Worm (Caenorhabditis elegans) whole organism, L1 larva: ENCODE data around the gene sdc-2.

Experiments used
- F16B12.6 ChIP-seq: fragments of 150-350 bp; optimal IDR thresholded peaks from 2 replicates; lab custom pipeline; 2014; ENCODE audit warnings: missing biosample characterization, missing genetic modification characterization
- Y116A8C.19 ChIP-seq: sonication (generic microtip); optimal IDR thresholded peaks from 2 replicates; lab custom pipeline; 2016; ENCODE audit warnings: missing compliant biosample characterization, missing genetic modification characterization, borderline replicate concordance
- ceh-82 ChIP-seq, 3 experiments: fragments of 150-350 bp in 1 of 3; sonication (generic microtip) in 2 of 3; optimal IDR thresholded peaks; 2 replicates each; lab custom pipeline; 2014 to 2017; ENCODE audit warnings: missing biosample characterization in 3 of 3, missing genetic modification characterization in 3 of 3
- ces-1 ChIP-seq: fragments of 150-350 bp; optimal IDR thresholded peaks from 2 replicates; lab custom pipeline; 2014; ENCODE audit warnings: missing biosample characterization, missing genetic modification reagents, missing genetic modification characterization
- dsc-1 ChIP-seq: sonication (generic microtip); optimal IDR thresholded peaks from 2 replicates; lab custom pipeline; 2016; ENCODE audit warnings: mild to moderate bottlenecking, missing genetic modification characterization, missing compliant biosample characterization
- efl-1 ChIP-seq, 4 experiments: fragments of 150-350 bp; optimal IDR thresholded peaks in 3 of 4; peaks in 1 of 4; 1 replicate in 1 of 4; 2 replicates in 3 of 4; lab custom pipeline; 2014; ENCODE audit warnings: missing biosample characterization in 2 of 4, missing genetic modification characterization in 2 of 4, missing genetic modification reagents in 2 of 4
- egl-27 ChIP-seq, 2 experiments: fragments of 150-350 bp in 1 of 2; sonication (generic microtip); optimal IDR thresholded peaks; 3 replicates each; lab custom pipeline; 2017 to 2018; ENCODE audit warnings: missing biosample characterization in 2 of 2, missing genetic modification characterization in 2 of 2, missing genetic modification reagents in 2 of 2
- elt-2 ChIP-seq: sonication (generic microtip); optimal IDR thresholded peaks from 2 replicates; lab custom pipeline; 2016; ENCODE audit warnings: missing genetic modification characterization, mild to moderate bottlenecking, inconsistent platforms, missing compliant biosample characterization, missing genetic modification reagents
- fkh-10 ChIP-seq: sonication (generic microtip); optimal IDR thresholded peaks from 2 replicates; lab custom pipeline; 2017; ENCODE audit warnings: missing biosample characterization, missing genetic modification reagents, missing genetic modification characterization
- fkh-8 ChIP-seq: sonication (generic microtip); optimal IDR thresholded peaks from 2 replicates; lab custom pipeline; 2016; ENCODE audit warnings: mild to moderate bottlenecking, missing genetic modification characterization, missing compliant biosample characterization
- fos-1 ChIP-seq: fragments of 150-350 bp; optimal IDR thresholded peaks from 2 replicates; lab custom pipeline; 2014; ENCODE audit warnings: missing biosample characterization, missing genetic modification characterization
- hpl-2 ChIP-seq: fragments of 150-350 bp; optimal IDR thresholded peaks from 2 replicates; lab custom pipeline; 2014; ENCODE audit warnings: missing biosample characterization, missing genetic modification reagents, missing genetic modification characterization
- isw-1 ChIP-seq: fragments of 200-800 bp; sonication (Bioruptor generic); IDR thresholded peaks from 2 replicates; pipeline ENCODE4 v1.3.6; 2022; ENCODE audit warnings: missing genetic modification characterization, missing compliant biosample characterization
- lin-13 ChIP-seq: fragments of 150-350 bp; optimal IDR thresholded peaks from 2 replicates; lab custom pipeline; 2014; ENCODE audit warnings: missing biosample characterization, missing genetic modification reagents, missing genetic modification characterization
- lin-14 ChIP-seq: fragments of 200-800 bp; sonication (Bioruptor generic); optimal IDR thresholded peaks from 2 replicates; lab custom pipeline; 2018; ENCODE audit warnings: mild to moderate bottlenecking, missing genetic modification characterization, moderate library complexity, missing compliant biosample characterization
- lin-15B ChIP-seq: fragments of 150-350 bp; sonication (generic microtip); optimal IDR thresholded peaks from 3 replicates; lab custom pipeline; 2014; ENCODE audit warnings: missing biosample characterization, missing genetic modification characterization
- lin-39 ChIP-seq: fragments of 150-350 bp; optimal IDR thresholded peaks from 2 replicates; lab custom pipeline; 2014; ENCODE audit warnings: missing biosample characterization, missing genetic modification reagents, missing genetic modification characterization
- mdl-1 ChIP-seq, 2 experiments: fragments of 150-350 bp; optimal IDR thresholded peaks; 2 replicates each; lab custom pipeline; 2014 to 2017; ENCODE audit warnings: missing biosample characterization in 2 of 2, missing genetic modification characterization in 2 of 2, inconsistent platforms in 1 of 2
- mef-2 ChIP-seq: fragments of 150-350 bp; optimal IDR thresholded peaks from 2 replicates; lab custom pipeline; 2014; ENCODE audit warnings: missing biosample characterization, missing genetic modification characterization
- nhr-11 ChIP-seq: fragments of 150-350 bp; optimal IDR thresholded peaks from 2 replicates; lab custom pipeline; 2014; ENCODE audit warnings: missing biosample characterization, missing genetic modification characterization
- nhr-20 ChIP-seq: sonication (generic microtip); optimal IDR thresholded peaks from 2 replicates; lab custom pipeline; 2016; ENCODE audit warnings: mild to moderate bottlenecking, missing genetic modification characterization, missing compliant biosample characterization
- nhr-47 ChIP-seq: sonication (generic microtip); optimal IDR thresholded peaks from 2 replicates; lab custom pipeline; 2016; ENCODE audit warnings: mild to moderate bottlenecking, missing genetic modification characterization, moderate library complexity, missing compliant biosample characterization
- nhr-71 ChIP-seq: sonication (generic microtip); optimal IDR thresholded peaks from 2 replicates; lab custom pipeline; 2016; ENCODE audit warnings: mild to moderate bottlenecking, missing genetic modification characterization, moderate library complexity, missing compliant biosample characterization
- nhr-77 ChIP-seq: fragments of 150-350 bp; optimal IDR thresholded peaks from 2 replicates; lab custom pipeline; 2014; ENCODE audit warnings: missing biosample characterization, missing genetic modification characterization
- nhr-85 ChIP-seq: sonication (generic microtip); peaks from one replicate; lab custom pipeline; 2016; ENCODE audit warnings: missing genetic modification characterization, inconsistent platforms, missing compliant biosample characterization
- pag-3 ChIP-seq: sonication (generic microtip); optimal IDR thresholded peaks from 2 replicates; lab custom pipeline; 2017; ENCODE audit warnings: missing genetic modification characterization, mild to moderate bottlenecking, missing compliant biosample characterization, antibody characterized with exemption, borderline replicate concordance; ENCODE audit not compliant: insufficient read depth
- pax-3 ChIP-seq: fragments of 200-800 bp; sonication (Bioruptor generic); optimal IDR thresholded peaks from 2 replicates; lab custom pipeline; 2018; ENCODE audit warnings: mild to moderate bottlenecking, missing genetic modification characterization, moderate library complexity, missing compliant biosample characterization
- snu-23 ChIP-seq: sonication (generic microtip); optimal IDR thresholded peaks from 2 replicates; lab custom pipeline; 2016; ENCODE audit warnings: missing genetic modification characterization, missing compliant biosample characterization
- sptf-1 ChIP-seq: fragments of 150-350 bp; optimal IDR thresholded peaks from 2 replicates; lab custom pipeline; 2014; ENCODE audit warnings: missing biosample characterization, missing genetic modification characterization
- sup-37 ChIP-seq: fragments of 200-800 bp; sonication (Bioruptor generic); optimal IDR thresholded peaks from 2 replicates; lab custom pipeline; 2018; ENCODE audit warnings: mild to moderate bottlenecking, missing genetic modification characterization, missing compliant biosample characterization
- tlp-1 ChIP-seq: fragments of 150-350 bp; optimal IDR thresholded peaks from 2 replicates; lab custom pipeline; 2014; ENCODE audit warnings: missing biosample characterization, missing genetic modification characterization
- unc-130 ChIP-seq: fragments of 150-350 bp; optimal IDR thresholded peaks from 2 replicates; lab custom pipeline; 2017; ENCODE audit warnings: missing biosample characterization, missing genetic modification characterization, inconsistent platforms
- unc-62 ChIP-seq: fragments of 150-350 bp; optimal IDR thresholded peaks from 2 replicates; lab custom pipeline; 2014; ENCODE audit warnings: missing biosample characterization, missing genetic modification reagents, missing genetic modification characterization
- unc-86 ChIP-seq: sonication (generic microtip); optimal IDR thresholded peaks from 2 replicates; lab custom pipeline; 2016; ENCODE audit warnings: missing genetic modification characterization, missing compliant biosample characterization
- vab-15 ChIP-seq: sonication (generic microtip); optimal IDR thresholded peaks from 2 replicates; lab custom pipeline; 2017; ENCODE audit warnings: missing genotype, mild to moderate bottlenecking, missing genetic modification characterization, missing compliant biosample characterization
- xbp-1 ChIP-seq: sonication (generic microtip); optimal IDR thresholded peaks from 2 replicates; lab custom pipeline; 2016; ENCODE audit warnings: missing genetic modification characterization, missing compliant biosample characterization
- ztf-11 ChIP-seq, 2 experiments: sonication (generic microtip); optimal IDR thresholded peaks; 2 replicates each; lab custom pipeline; 2016 to 2017; ENCODE audit warnings: missing genetic modification characterization in 2 of 2, missing biosample characterization in 1 of 2, missing compliant biosample characterization in 1 of 2

The sdc-2 gene

DNA sequence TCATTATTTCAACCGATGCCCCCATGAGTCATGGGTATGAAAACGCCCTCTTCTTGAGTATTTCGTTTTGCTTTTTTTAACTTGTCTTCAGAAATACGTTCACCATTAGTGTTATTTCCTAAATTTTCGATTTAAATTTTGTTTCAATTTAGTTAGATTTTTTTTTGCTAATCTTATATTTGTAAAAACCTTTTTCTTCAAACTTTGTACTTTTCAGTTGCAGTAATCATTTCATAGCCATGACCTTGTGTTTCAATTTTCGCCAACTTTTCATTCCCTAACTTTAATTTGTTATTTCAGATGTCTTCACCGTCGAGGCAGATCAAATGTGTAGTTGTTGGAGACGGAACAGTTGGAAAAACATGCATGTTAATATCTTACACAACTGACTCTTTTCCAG is 25.8 kb downstream of the sdc-2 start, which contains the start of gene mig-2:
Gene mig-2, plus strand, starts transcription at position 301 of the 400 bp plus-strand sequence.
- TF ChIP-seq tlp-1 (tag; lab: Kevin White, UChicago) (no peak), nhr-85 (tag; lab: Kevin White, UChicago) (peak; percentile 30)

DNA sequence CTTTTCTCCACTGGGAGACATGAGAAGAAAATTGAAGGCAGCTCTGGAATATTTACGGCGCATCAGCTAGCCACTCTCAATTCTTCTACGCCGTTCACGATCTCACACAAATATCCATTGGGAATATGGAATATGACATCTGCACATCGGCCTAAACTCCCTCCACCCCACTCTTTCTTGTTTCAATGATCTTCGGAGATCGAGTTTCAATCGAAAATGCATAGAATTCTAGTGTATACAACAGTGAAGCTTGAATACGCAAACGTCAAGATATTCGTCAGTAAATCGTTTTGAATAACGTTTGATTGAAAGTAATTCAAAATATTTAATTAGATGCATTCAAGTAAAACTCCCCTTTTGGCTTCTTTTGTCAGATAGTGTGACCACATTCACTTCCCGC is 29.3 kb downstream of the sdc-2 start:
- TF ChIP-seq unc-62 (no peak), nhr-85 (tag; lab: Kevin White, UChicago) (no peak), xbp-1 (tag; lab: Kevin White, UChicago) (no peak), mef-2 (no peak), nhr-20 (tag; lab: Kevin White, UChicago) (no peak), snu-23 (no peak), Y116A8C.19 (tag; lab: Kevin White, UChicago) (no peak)

DNA sequence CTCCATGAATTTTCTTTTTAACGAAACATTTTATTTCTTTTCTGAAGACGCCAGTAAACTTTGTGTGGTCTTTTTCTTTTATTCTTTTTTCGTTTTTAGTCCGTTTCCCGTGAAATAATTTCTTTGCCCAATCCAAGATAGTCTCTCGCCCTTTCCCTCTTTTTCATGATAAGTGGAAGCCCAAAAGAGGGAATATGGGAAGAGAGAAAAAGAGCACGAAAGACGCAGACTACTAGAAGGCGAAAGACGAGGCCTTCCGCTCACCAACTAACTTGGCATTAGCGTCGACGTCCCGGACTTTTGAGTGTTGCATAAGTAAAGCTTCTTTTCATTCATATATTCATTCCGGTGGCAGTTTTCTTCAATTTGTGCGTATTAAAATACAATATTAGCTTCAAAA is 30.4 kb downstream of the sdc-2 start:
- peak; percentile 64 for TF ChIP-seq lin-14 (GFP tag; lab: Kevin White, UChicago)
- TF ChIP-seq nhr-47 (tag; lab: Kevin White, UChicago) = peak; percentile 13
- TF ChIP-seq fkh-10 (GFP tag; lab: Kevin White, UChicago) = peak; percentile 23
- peak in 1 of 3 experiments; percentile 37 for TF ChIP-seq ceh-82 (tag; optimal IDR thresholded peaks at IDR 0.05; lab: Kevin White, UChicago)
- no peak for TF ChIP-seq pax-3 (tag; lab: Kevin White, UChicago)

DNA sequence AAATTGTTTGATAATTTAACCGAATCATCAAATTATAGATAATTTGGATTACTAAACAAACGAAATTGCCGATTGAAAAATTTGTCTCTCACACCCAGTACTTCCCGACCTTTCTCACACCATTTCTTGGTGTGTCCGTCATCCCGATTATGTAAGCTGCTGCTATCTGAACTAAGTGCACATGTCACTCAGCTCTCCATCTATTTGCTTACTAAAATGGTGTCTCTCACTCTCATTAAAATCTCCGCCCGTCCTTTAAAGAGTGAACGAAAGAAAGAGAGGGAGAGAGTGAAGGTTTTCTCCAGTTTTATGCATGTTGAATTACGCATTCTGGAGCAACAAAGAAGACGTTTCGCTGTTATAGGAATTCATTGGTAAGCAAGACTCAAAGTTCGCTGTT is 32.0 kb downstream of the sdc-2 start:
- TF ChIP-seq lin-14 (GFP tag; lab: Kevin White, UChicago) (peak; percentile 43), F16B12.6 (tag; lab: Kevin White, UChicago) (no peak), egl-27 (tag; optimal IDR thresholded peaks at IDR 0.05; lab: Kevin White, UChicago) (no peak), sptf-1 (no peak), fkh-8 (tag; lab: Kevin White, UChicago) (no peak), fkh-10 (GFP tag; lab: Kevin White, UChicago) (no peak), ces-1 (GFP tag; lab: Kevin White, UChicago) (no peak), pag-3 (tag; lab: Kevin White, UChicago) (no peak), sup-37 (no peak), lin-13 (GFP tag; lab: Kevin White, UChicago) (no peak), nhr-11 (tag; lab: Kevin White, UChicago) (no peak), hpl-2 (no peak), unc-86 (tag; lab: Kevin White, UChicago) (peak; percentile 20), nhr-20 (tag; lab: Kevin White, UChicago) (no peak), pax-3 (tag; lab: Kevin White, UChicago) (no peak), fos-1 (tag; lab: Kevin White, UChicago) (no peak), lin-39 (no peak), dsc-1 (tag; lab: Kevin White, UChicago) (peak; percentile 13), nhr-71 (tag; lab: Kevin White, UChicago) (no peak)

DNA sequence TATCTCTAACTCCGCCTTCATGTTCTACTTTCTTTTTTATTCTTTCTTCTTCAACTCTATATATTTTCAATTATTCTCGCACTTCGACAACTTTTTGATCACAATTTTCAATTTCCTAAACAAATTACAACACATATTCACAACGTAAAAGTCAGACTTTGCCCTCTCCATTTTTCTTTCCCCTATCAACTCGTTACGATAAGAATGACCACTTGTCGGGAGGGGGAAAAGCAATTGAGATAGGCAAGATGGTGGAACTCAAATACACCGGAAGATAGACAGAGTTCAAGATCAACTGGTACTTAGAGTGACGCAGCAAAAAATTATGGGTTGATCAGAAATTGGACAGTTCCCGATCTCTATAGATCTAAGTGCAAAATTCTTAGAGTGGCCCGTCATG is 32.5 kb downstream of the sdc-2 start:
- TF ChIP-seq elt-2 (tag; lab: Kevin White, UChicago) (peak; percentile 35), lin-15B (no peak)

DNA sequence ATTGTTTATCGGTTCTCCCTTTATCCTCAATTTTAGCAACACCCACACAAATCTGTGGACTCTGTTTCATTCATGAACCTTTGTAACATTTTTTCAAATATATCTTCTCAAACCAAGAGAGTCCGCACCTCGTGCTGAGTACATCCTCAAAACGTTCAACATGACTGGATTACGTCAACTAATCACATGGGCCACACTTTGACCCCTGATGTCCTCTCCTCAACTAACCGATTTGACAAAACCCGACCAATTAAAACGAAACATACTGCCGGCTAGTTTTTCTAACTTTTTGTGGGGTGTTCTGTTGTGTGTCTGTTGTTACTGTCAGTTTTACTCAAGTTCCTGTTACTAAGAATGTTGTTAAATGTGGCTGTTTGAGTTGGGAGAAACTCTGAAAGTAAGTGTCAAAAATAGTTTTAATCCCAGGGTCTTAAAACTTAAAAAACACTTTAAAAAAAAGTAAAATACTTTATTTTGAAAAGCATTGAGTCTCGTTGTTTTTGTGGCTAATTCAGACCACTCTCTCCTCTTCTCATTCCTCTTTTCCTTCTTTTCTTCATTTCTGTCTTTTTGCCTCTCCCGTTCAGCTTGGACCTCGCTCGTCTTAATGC is 33.1 kb downstream of the sdc-2 start:
- no peak for TF ChIP-seq efl-1 (optimal IDR thresholded peaks at IDR 0.05; lab: Kevin White, UChicago)
- TF ChIP-seq efl-1 (GFP tag; optimal IDR thresholded peaks at IDR 0.05 in 1 of 2; lab: Kevin White, UChicago) = peak in 1 of 2 experiments; percentile 80
- TF ChIP-seq ztf-11 (tag; optimal IDR thresholded peaks at IDR 0.05; lab: Kevin White, UChicago) = no peak
- TF ChIP-seq lin-14 (GFP tag; lab: Kevin White, UChicago) = peak; percentile 14
- TF ChIP-seq mdl-1 (tag; optimal IDR thresholded peaks at IDR 0.05; lab: Kevin White, UChicago) = peak in 1 of 2 experiments; percentile 21
- no peak for TF ChIP-seq unc-130 (tag; lab: Kevin White, UChicago)
- TF ChIP-seq vab-15 (tag; lab: Kevin White, UChicago) = peak; percentile 0
- peak; percentile 62 for TF ChIP-seq nhr-85 (tag; lab: Kevin White, UChicago)
- no peak for TF ChIP-seq nhr-77
- TF ChIP-seq isw-1 = no peak
